Fruit fly (Drosophila melanogaster): Measurements from ENCODE around the gene Ac76E.

- TF ChIP-seq pan (optimal IDR thresholded peaks at IDR 0.05) (no peak), usp (GFP tag; optimal IDR thresholded peaks at IDR 0.05) (no peak), psq (optimal IDR thresholded peaks at IDR 0.05) (no peak), CG8478 (optimal IDR thresholded peaks at IDR 0.05) (no peak), EcR (GFP tag; optimal IDR thresholded peaks at IDR 0.05) (no peak)
Measured at dm6 chr3L:19924771-19925304, 14.2 kb upstream of the Ac76E start, which contains the start of gene Grasp65.
